Fruit fly (Drosophila melanogaster) whole organism, larva: Measurements from ENCODE around the gene CG12237.

Experiments used
- noc ChIP-seq: fragments of 200-800 bp; sonication (Bioruptor generic); optimal IDR thresholded peaks from 3 replicates; lab custom pipeline; 2019; ENCODE audit warnings: missing biosample characterization, mild to moderate bottlenecking, missing genetic modification characterization, moderate library complexity

CG12237 gene

DNA sequence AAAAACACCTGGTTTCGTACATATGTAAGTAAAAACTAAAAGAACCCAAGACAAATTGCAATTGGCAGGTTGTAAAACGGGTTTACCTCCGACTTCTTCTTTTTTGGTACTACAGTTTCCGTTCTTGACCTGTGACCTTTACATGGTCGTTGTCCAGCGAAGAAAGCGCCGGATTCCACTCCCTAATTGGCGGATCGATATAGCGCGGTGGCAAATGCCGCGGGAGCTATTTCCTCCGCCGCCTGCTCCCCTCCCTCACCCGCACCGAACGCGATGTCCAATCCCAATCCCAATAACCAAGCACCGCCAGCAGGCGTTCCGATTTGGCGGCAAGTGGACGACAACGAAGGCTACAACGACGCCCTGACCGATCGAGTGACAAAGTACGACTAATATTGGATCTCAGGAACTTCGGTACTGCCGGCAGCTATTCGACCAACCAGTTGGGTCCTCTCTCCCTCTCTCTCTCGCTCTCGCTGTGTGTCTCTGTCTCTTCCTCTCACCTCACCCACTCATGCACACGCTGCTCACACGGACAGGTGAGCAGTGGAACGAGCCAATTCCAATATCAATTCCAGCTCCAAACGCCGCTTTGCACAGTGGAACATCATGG is 20.0 kb upstream of the CG12237 start:
- TF ChIP-seq noc (tag; lab: Kevin White, UChicago) = no peak

DNA sequence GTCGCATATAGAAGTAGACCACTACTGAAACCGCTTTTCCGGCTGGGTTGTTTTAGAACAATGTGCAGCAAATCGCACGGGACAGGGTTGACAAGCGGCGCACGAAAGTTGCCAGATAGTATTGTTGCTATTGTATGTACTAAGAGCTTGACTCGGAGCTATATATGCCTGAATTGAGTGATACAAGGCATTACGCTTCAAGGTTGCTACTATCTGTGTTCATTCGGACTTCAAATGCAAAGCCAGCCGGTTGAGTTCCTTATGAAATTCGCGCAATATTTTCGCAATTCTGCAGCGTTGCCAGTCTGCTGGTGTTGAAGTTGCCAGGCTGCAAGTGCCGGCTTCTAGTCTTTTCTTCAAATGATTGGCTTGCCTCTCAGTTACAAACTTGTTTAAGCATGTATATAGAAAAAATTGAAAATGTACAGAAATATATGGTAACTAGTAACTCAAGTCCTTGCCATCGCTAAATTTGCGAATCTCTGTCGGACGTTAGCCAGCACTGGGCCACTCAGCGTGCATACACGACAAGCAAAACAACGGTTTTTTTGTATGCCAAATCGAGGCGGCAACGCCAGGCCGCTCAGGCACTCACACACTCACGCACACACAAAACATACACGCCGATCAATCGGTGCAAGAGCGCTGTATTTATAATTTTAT is 9.2 kb upstream of the CG12237 start, which contains the start of the genes Ranbp21 and Elys:
Gene Ranbp21, minus strand, starts transcription at position 513 of the 663 bp plus-strand sequence.
Gene Elys, plus strand, starts transcription at position 549 of the 663 bp plus-strand sequence.
- no peak for TF ChIP-seq noc (tag; lab: Kevin White, UChicago)

DNA sequence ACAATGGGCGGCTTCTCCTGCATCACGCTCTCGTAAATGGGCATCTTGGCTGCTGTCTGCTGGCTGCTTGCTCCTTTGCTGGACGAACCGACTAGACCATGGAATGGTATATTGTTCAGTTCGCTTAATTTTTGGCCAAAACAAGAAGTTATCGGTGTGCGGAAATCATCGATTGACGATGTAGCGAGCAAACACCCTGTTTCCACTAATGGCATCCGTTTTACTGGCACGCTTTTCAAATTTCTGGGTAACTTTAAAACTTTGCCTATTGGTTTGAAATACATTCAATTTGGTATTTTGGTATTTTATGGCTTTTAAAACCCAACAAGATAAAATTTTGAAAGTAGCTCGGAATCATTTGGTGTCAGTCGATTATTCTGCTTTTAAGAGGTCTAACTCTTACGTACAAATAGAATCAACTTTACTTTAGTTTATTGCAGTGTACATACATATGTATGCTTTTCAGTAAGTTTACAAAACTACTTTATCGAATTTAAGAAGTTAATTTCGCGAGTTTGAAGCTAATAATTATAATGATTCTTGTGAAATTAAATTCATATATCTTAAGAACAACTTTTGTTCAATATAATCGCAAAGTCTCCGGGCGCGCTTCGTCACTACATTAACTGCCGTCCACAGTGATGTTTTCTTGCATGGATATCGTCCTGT is 3.3 kb upstream of the CG12237 start, which contains the start of gene Arp10:
Gene Arp10, minus strand, starts transcription at position 304 of the 669 bp plus-strand sequence.
- no peak for TF ChIP-seq noc (tag; lab: Kevin White, UChicago)

DNA sequence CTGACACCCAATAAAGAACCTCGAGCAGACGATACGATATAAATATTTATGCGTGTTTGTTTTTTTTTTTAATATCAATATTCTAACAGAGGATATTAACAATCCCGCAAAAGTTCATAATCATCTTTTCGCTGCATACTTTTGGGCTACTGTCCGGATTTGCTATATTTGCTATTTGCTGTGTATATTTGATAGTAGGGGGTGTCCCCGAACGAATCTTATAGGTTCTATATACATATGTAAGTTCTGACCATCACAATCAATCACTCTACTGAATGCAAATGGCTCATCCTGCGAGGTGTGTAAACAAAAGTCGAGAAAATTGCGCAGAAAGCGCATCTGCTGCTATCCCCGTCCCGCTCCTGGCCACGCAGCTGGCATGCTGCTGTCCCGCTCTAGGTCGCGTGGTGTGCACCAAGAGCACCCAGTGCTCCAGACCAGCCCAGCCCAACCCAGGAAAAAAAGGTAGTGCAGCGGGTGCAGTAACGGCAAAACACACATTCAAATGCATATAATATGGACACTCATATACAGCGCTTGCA is 1.9 kb downstream of the CG12237 start:
- TF ChIP-seq noc (tag; lab: Kevin White, UChicago) = no peak

DNA sequence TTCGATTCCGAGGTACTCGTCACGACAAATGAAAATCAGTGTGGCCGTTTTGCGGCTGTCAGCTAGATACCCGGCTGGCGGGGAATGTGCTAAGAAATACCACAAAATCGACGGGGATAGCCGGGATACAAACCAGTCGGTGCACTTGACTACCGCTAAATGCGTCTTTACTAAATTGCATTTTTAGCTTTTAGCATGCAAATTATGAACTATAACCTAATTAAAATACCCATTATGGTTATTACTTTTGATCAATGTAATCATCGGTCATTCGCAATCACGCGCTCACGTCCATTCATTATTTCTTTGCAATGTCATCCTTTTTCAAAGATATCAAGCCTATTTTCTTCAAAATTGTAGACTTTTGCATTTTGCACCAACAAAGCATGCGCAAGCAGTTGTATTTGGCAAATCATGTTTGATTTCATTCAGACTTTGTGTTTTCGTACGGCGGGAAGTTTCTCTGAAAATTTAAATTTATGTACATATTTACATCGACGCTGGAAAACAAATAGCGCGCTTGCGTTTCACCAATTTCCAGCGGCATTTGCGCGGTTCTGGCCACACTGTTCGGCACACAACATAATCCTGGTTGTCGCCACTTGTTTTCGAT is 4.2 kb downstream of the CG12237 start, which contains the start of gene Rcd-1:
Gene Rcd-1, plus strand, starts transcription at position 440 of the 613 bp plus-strand sequence.
- TF ChIP-seq noc (tag; lab: Kevin White, UChicago) = no peak

DNA sequence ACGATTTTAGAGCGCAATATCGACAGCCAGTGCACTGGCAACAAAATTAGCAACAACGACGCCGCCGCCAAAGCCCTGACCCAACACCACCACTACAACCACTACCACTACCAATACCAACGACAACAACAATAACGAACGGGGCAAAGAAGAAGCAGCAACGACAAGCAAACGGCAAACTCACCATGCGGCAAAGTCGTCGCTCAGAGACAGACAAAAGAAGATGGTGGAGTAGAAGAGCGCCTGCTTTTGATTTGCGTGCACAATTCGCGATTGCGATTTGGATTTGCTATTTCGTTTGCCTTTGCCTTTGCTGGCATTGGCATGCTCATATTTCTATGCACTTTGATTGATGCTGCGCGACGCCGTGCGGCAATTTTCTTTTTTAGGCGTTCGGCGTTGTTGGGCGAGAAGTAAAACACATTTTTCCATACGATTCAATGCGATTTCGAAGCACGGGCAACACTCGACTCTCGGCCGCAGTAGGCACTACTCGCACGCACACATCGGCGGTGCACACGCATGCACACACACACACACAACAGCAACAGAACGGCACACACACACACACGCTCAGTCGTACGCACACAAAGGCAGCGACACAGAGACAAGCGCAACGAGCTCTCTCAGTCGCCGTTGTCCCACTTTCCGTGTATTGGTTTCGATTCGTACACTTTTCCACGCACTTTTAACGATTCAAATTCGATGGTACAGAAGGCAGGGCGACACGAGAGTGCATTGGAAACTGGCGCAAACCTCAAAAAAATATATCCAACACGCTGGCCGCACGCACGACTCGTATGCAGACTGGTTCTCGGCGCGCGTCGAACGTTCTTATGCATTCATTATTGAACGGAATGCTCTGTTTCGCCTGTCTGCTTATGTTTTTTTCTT is 5.0 kb downstream of the CG12237 start:
- TF ChIP-seq noc (tag; lab: Kevin White, UChicago) = no peak

DNA sequence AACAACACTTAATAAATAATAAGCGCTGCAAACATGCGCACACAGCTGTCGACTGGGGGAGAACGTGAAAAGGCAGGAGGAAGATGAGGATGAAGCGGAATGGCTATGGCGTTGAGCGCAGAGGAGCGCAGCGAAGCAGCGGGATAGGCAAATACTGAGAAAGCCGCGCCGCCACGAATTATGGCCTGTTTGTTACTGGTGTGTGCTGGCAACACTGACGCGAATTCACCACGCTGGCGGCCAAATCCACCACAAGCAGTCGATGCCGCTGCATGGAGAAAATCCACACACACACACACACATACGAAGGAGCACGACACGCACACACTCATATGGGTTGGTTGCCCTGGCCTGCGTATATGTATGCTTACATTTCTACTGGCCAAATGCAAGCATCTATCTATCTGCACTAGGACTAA is 5.7 kb downstream of the CG12237 start:
- TF ChIP-seq noc (tag; lab: Kevin White, UChicago) = no peak

DNA sequence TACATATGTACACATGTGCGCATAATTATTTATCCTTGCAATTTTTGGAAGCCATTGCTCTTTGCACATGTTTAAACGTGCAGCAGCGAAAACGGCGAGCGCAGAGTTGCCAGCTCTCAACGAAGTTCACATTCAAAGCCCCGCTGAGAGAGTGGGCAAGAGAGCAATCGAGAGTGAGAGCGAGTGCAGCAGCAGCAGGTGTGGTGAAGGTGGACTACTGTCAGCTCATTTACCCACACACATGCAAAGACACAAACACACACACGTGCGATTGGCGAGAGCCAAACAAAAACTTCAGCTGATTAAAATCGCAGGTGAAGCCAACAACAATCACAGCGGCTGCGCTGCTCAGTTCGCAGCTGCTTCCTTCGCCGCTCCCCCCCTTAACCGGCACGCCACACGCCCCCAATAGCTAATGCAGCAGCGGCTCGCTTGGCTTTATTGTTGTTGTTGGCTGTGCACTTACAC is 11.3 kb downstream of the CG12237 start:
- no peak for TF ChIP-seq noc (tag; lab: Kevin White, UChicago)

DNA sequence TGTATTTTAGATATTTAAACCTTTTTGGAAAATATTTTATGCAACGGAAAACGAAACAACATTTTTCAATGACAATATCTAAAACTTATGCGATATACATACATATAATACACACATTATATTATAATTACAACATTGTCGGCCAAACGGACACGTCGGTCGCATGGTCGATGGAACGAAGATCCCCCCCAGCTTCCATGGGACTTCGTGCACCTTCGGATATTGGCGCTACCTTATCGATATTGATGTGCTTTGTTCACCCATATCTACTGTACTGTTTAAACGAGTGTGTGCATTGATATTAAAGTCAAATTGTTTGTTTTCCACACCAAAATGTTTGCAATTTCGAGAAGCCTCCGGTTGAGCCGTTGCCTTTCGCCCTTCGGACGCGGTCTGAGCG is 17.3 kb downstream of the CG12237 start, which contains the start of gene CG14212:
Gene CG14212, plus strand, starts transcription at position 301 of the 400 bp plus-strand sequence.
- TF ChIP-seq noc (tag; lab: Kevin White, UChicago) = no peak

DNA sequence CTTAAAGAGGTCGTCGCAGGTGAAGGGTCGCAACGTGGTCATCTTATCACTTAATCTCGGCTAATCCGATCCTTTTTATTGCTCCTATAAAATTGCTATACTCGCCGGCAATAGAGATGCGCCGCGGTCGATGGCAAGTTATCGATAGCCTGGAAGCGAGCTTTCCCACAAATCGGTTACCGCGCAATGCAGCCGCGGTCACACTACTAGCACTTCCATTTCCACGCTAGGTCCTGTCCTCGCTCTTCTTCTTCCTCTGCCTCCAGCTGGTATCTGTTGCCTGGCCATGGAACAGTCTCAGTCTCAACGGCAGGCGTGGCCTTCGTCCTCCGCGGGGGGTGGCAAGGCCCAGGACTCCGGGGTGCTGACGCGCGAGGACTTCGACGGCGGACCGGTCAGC is 19.7 kb downstream of the CG12237 start, which contains the start of the genes Naa20A and MKP-4:
Gene Naa20A, minus strand, starts transcription at position 151 of the 400 bp plus-strand sequence.
Gene MKP-4, plus strand, starts transcription at position 191 of the 400 bp plus-strand sequence.
- no peak for TF ChIP-seq noc (tag; lab: Kevin White, UChicago)

DNA sequence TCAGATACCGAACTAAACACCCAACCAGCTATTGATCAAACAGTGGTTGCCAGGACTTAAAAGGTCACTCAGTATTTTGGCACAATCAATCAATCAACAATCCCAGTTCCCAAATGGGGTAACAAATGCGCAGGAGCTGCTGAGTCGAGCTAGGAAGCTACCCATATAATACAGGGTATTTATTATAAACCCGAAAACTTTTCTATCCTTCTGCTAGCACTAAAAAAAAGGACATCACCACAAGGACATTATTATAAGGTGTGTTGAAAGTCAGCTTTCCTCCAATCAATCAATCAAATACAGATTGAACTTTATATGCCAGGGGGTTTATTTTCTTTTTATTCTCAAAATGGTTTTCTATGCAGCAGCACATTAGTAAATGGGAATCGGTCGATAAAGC is 21.5 kb downstream of the CG12237 start, which contains the start of gene CG14221:
Gene CG14221, minus strand, starts transcription at position 101 of the 400 bp plus-strand sequence.
- TF ChIP-seq noc (tag; lab: Kevin White, UChicago) = no peak

DNA sequence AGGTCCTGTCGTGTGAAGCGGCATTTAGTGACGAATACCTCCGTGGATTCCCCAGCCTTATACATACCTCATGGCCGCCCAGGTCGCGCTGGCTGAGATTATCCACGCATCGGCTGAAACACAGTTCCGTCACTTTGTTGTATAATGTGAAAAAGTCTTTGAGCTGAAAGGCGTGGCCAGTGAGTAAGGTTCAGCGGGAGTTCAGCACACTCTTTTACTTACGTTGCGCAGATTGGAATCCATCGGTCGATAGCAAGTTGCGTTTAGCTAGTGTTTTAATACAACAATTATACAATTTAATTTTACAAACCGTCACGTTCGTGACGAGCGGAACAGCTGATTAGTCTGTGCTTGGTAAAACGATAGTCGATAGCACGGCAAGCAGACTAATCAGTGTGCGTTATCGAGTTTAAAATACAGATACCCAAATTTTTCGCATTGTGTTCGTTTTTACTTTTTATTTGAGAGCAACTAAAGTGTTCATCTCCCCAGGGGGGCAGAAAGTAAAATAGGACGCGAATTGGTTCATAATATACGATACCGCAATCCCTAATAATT is 24.4 kb downstream of the CG12237 start, which contains the start of the genes Pstk and Tim9b:
Gene Pstk, minus strand, starts transcription at position 355 of the 558 bp plus-strand sequence.
Gene Tim9b, minus strand, starts transcription at position 355 of the 558 bp plus-strand sequence.
- no peak for TF ChIP-seq noc (tag; lab: Kevin White, UChicago)

DNA sequence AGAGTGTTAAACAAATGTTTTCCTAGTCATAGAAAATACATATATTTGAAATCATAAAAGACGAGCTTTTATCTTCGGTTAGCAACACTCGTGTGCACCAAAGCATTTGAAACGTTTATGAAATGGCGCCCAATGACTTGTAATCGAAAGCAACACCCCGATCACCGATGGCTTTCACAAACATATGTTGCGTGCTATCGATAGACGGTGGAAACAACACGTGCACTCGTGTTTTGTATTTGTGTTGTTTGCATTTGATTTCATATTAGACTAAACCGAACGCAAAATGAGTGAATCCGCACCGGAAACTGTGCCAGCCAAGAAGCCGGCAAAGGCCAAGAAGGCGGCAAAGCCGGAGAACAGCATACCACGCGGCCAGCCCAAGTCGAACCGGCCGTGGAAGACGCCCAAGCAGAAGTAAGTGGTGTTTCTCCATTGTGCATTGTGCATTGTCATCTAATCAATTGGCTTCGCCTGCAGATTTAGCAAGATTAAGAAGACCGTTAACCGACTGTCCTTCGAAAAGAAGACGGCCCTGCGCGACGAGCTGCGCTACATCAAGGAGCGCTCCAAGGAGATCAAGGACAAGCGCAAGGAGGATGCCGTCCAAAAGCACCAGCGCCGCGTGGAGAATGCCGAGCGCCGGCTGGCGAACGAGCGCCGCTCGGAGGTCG is 26.5 kb downstream of the CG12237 start, which contains the start of gene CG14210:
Gene CG14210, plus strand, starts transcription at position 207 of the 674 bp plus-strand sequence.
- no peak for TF ChIP-seq noc (tag; lab: Kevin White, UChicago)
